Worm (Caenorhabditis elegans) whole organism, L4/young adult: ENCODE results near the gene K08F9.3.

Source experiments
- W03F9.2 ChIP-seq: fragments of 150-350 bp; optimal IDR thresholded peaks from 2 replicates; lab custom pipeline; 2014; ENCODE audit warnings: missing biosample characterization, missing genetic modification characterization
- him-1 ChIP-seq: sonication (generic microtip); optimal IDR thresholded peaks from 2 replicates; lab custom pipeline; 2016; ENCODE audit warnings: missing genotype, missing genetic modification reagents, missing genetic modification characterization, missing compliant biosample characterization

ce11 chrV:15187083-15188057, 47.0 kb downstream of the K08F9.3 start, which contains the start of the genes cyn-7 and bath-36:
- no peak for TF ChIP-seq him-1 (tag; lab: Kevin White, UChicago)
- TF ChIP-seq W03F9.2 (tag; lab: Kevin White, UChicago), result peak; percentile 51
